Fruit fly (Drosophila melanogaster) whole organism, embryonic: ENCODE results near the gene CG8312.

ENCODE experiments used
- Bgb ChIP-seq: fragments of 200-800 bp; sonication (Bioruptor generic); IDR thresholded peaks from 2 replicates; pipeline ENCODE4 v1.3.6; 2022; ENCODE audit warnings: missing biosample characterization, missing genetic modification characterization; ENCODE audit not compliant: partially characterized antibody
- CG10462 ChIP-seq: fragments of 200-800 bp; sonication (Bioruptor generic); optimal IDR thresholded peaks from 2 replicates; lab custom pipeline; 2016; ENCODE audit warnings: missing biosample characterization, missing genetic modification characterization
- CG10979 ChIP-seq: fragments of 200-800 bp; sonication (Bioruptor generic); optimal IDR thresholded peaks from 2 replicates; lab custom pipeline; 2018; ENCODE audit warnings: missing biosample characterization, mild to moderate bottlenecking, missing genetic modification characterization, moderate library complexity
- CG11398 ChIP-seq: fragments of 200-800 bp; sonication (Bioruptor generic); optimal IDR thresholded peaks from 2 replicates; lab custom pipeline; 2016; ENCODE audit warnings: missing biosample characterization, missing genetic modification characterization
- CG12155 ChIP-seq: fragments of 200-800 bp; sonication (Bioruptor generic); optimal IDR thresholded peaks from 3 replicates; lab custom pipeline; 2016; ENCODE audit warnings: missing biosample characterization, missing genetic modification characterization
- CG12219 ChIP-seq: fragments of 200-800 bp; sonication (Bioruptor generic); optimal IDR thresholded peaks from 3 replicates; lab custom pipeline; 2018; ENCODE audit warnings: missing biosample characterization, mild to moderate bottlenecking, missing genetic modification characterization
- CG13775 ChIP-seq: fragments of 200-800 bp; sonication (Bioruptor generic); optimal IDR thresholded peaks from 3 replicates; lab custom pipeline; 2017; ENCODE audit warnings: missing biosample characterization, mild to moderate bottlenecking, missing genetic modification characterization
- CG15696 ChIP-seq: fragments of 200-800 bp; sonication (Bioruptor generic); optimal IDR thresholded peaks from 2 replicates; lab custom pipeline; 2019; ENCODE audit warnings: missing biosample characterization, mild to moderate bottlenecking, missing genetic modification characterization, moderate library complexity
- CG16779 ChIP-seq: fragments of 200-800 bp; sonication (Bioruptor generic); IDR thresholded peaks from 2 replicates; pipeline ENCODE4 v1.3.6; 2022; ENCODE audit warnings: missing biosample characterization, missing genetic modification characterization
- CG17912 ChIP-seq: fragments of 200-800 bp; sonication (Bioruptor generic); optimal IDR thresholded peaks from 2 replicates; lab custom pipeline; 2018; ENCODE audit warnings: missing biosample characterization, mild to moderate bottlenecking, missing genetic modification characterization
- CG1832 ChIP-seq: fragments of 200-800 bp; sonication (Bioruptor generic); optimal IDR thresholded peaks from 2 replicates; lab custom pipeline; 2017; ENCODE audit warnings: missing biosample characterization, mild to moderate bottlenecking, missing genetic modification characterization, inconsistent platforms
- CG18476 ChIP-seq: fragments of 200-800 bp; sonication (Bioruptor generic); optimal IDR thresholded peaks from 2 replicates; lab custom pipeline; 2016; ENCODE audit warnings: missing biosample characterization, mild to moderate bottlenecking, missing genetic modification characterization
- CG34376 ChIP-seq: fragments of 200-800 bp; sonication (Bioruptor generic); optimal IDR thresholded peaks from 2 replicates; lab custom pipeline; 2018; ENCODE audit warnings: missing biosample characterization, mild to moderate bottlenecking, missing genetic modification characterization
- CG4404 ChIP-seq: fragments of 200-800 bp; sonication (Bioruptor generic); IDR thresholded peaks from 2 replicates; pipeline ENCODE4 v1.3.6; 2022; ENCODE audit warnings: missing biosample characterization, missing genetic modification characterization
- CG4707 ChIP-seq: fragments of 200-800 bp; sonication (Bioruptor generic); optimal IDR thresholded peaks from 2 replicates; lab custom pipeline; 2018; ENCODE audit warnings: missing biosample characterization, mild to moderate bottlenecking, missing genetic modification characterization, moderate library complexity
- CG4730 ChIP-seq: fragments of 200-800 bp; sonication (Bioruptor generic); IDR thresholded peaks from 2 replicates; pipeline ENCODE4 v1.3.6; 2022; ENCODE audit warnings: missing biosample characterization, missing genetic modification characterization
- CG6689 ChIP-seq: fragments of 200-800 bp; sonication (Bioruptor generic); IDR thresholded peaks from 2 replicates; pipeline ENCODE4 v1.3.6; 2022; ENCODE audit warnings: missing biosample characterization, missing genetic modification characterization
- CG7357 ChIP-seq: fragments of 200-800 bp; sonication (Bioruptor generic); IDR thresholded peaks from 3 replicates; pipeline ENCODE4 v1.3.6; 2022; ENCODE audit warnings: missing biosample characterization, missing genetic modification characterization
- CG7928 ChIP-seq: fragments of 200-800 bp; sonication (Bioruptor generic); optimal IDR thresholded peaks from 2 replicates; lab custom pipeline; 2017; ENCODE audit warnings: missing biosample characterization, mild to moderate bottlenecking, missing genetic modification characterization
- CG8281 ChIP-seq: fragments of 200-800 bp; sonication (Bioruptor generic); optimal IDR thresholded peaks from 2 replicates; lab custom pipeline; 2018; ENCODE audit warnings: missing biosample characterization, mild to moderate bottlenecking, missing genetic modification characterization, moderate library complexity
- CG9727 ChIP-seq: fragments of 200-800 bp; sonication (Bioruptor generic); optimal IDR thresholded peaks from 3 replicates; lab custom pipeline; 2017; ENCODE audit warnings: missing biosample characterization, mild to moderate bottlenecking, missing genetic modification characterization
- Dll ChIP-seq: fragments of 200-800 bp; sonication (Bioruptor generic); IDR thresholded peaks from 4 replicates; pipeline ENCODE4 v1.3.6; 2022; ENCODE audit warnings: missing biosample characterization, missing genetic modification characterization; ENCODE audit not compliant: partially characterized antibody
- Dref ChIP-seq: fragments of 200-800 bp; sonication (Bioruptor generic); IDR thresholded peaks from 2 replicates; pipeline ENCODE4 v1.3.6; 2022; ENCODE audit warnings: missing biosample characterization, missing genetic modification characterization
- Fer1 ChIP-seq: fragments of 200-800 bp; sonication (Bioruptor generic); optimal IDR thresholded peaks from 2 replicates; lab custom pipeline; 2017; ENCODE audit warnings: missing biosample characterization, mild to moderate bottlenecking, missing genetic modification characterization
- Hr39 ChIP-seq: fragments of >200 bp; optimal IDR thresholded peaks from 2 replicates; lab custom pipeline; 2017
- NC2α ChIP-seq: fragments of 200-800 bp; sonication (Bioruptor generic); optimal IDR thresholded peaks from 2 replicates; lab custom pipeline; 2016; ENCODE audit warnings: missing biosample characterization, missing genetic modification characterization
- NC2β ChIP-seq: fragments of 200-800 bp; sonication (Bioruptor generic); optimal IDR thresholded peaks from 2 replicates; lab custom pipeline; 2016; ENCODE audit warnings: missing biosample characterization, missing genetic modification characterization
- NfI ChIP-seq: fragments of 200-800 bp; sonication (Bioruptor generic); optimal IDR thresholded peaks from 3 replicates; lab custom pipeline; 2018; ENCODE audit warnings: missing biosample characterization, mild to moderate bottlenecking, missing genetic modification characterization, moderate library complexity
- Side ChIP-seq: fragments of 200-800 bp; sonication (Bioruptor generic); optimal IDR thresholded peaks from 2 replicates; lab custom pipeline; 2016; ENCODE audit warnings: missing biosample characterization, missing genetic modification characterization
- Spps ChIP-seq: fragments of 200-800 bp; sonication (Bioruptor generic); optimal IDR thresholded peaks from 2 replicates; lab custom pipeline; 2018; ENCODE audit warnings: missing biosample characterization, mild to moderate bottlenecking, missing genetic modification characterization
- Xrp1 ChIP-seq: fragments of 200-800 bp; sonication (Bioruptor generic); IDR thresholded peaks from 2 replicates; pipeline ENCODE4 v1.3.6; 2022; ENCODE audit warnings: missing biosample characterization, missing genetic modification characterization
- ab ChIP-seq: fragments of 200-800 bp; sonication (Bioruptor generic); optimal IDR thresholded peaks from 2 replicates; lab custom pipeline; 2016; ENCODE audit warnings: missing biosample characterization, missing genetic modification characterization
- cad ChIP-seq: fragments of >200 bp; optimal IDR thresholded peaks from 2 replicates; lab custom pipeline; 2017; ENCODE audit warnings: missing biosample characterization, missing genetic modification characterization
- chif ChIP-seq, 2 experiments: fragments of 200-800 bp; sonication (Bioruptor generic); optimal IDR thresholded peaks; 3 replicates each; lab custom pipeline; 2016; ENCODE audit warnings: missing biosample characterization in 2 of 2, missing genetic modification characterization in 2 of 2
- cwo ChIP-seq: fragments of 200-800 bp; sonication (Bioruptor generic); optimal IDR thresholded peaks from 3 replicates; lab custom pipeline; 2017; ENCODE audit warnings: missing biosample characterization, missing genetic modification characterization, mild to moderate bottlenecking, moderate library complexity, missing genetic modification reagents
- en ChIP-seq: fragments of 200-800 bp; sonication (Bioruptor generic); optimal IDR thresholded peaks from 2 replicates; lab custom pipeline; 2016; ENCODE audit warnings: missing biosample characterization, missing genetic modification characterization
- gce ChIP-seq: fragments of 200-800 bp; sonication (Bioruptor generic); IDR thresholded peaks from 3 replicates; pipeline ENCODE4 v1.3.6; 2022; ENCODE audit warnings: missing biosample characterization, missing genetic modification characterization
- gfzf ChIP-seq: fragments of 200-800 bp; sonication (Bioruptor generic); optimal IDR thresholded peaks from 2 replicates; lab custom pipeline; 2016; ENCODE audit warnings: missing biosample characterization, mild to moderate bottlenecking, missing genetic modification characterization, moderate library complexity
- grau ChIP-seq: fragments of 200-800 bp; optimal IDR thresholded peaks from 3 replicates; lab custom pipeline; 2019; ENCODE audit warnings: missing biosample characterization, mild to moderate bottlenecking, missing genetic modification characterization, moderate library complexity
- gro ChIP-seq: fragments of 200-800 bp; sonication (Bioruptor generic); optimal IDR thresholded peaks from 2 replicates; lab custom pipeline; 2016; ENCODE audit warnings: missing biosample characterization, missing genetic modification characterization
- ham ChIP-seq: fragments of 200-800 bp; sonication (Bioruptor generic); IDR thresholded peaks from 2 replicates; pipeline ENCODE4 v1.3.6; 2022; ENCODE audit warnings: missing biosample characterization, missing genetic modification characterization
- knrl ChIP-seq: fragments of 200-800 bp; sonication (Bioruptor generic); IDR thresholded peaks from 3 replicates; pipeline ENCODE4 v1.3.6; 2022; ENCODE audit warnings: missing biosample characterization, missing genetic modification characterization; ENCODE audit not compliant: partially characterized antibody
- lola ChIP-seq, 3 experiments: fragments of >200 bp in 2 of 3; fragments of 200-800 bp in 1 of 3; sonication (Bioruptor generic) in 1 of 3; optimal IDR thresholded peaks; 2 replicates each; lab custom pipeline; 2017 to 2019; ENCODE audit warnings: missing biosample characterization in 3 of 3, missing genetic modification characterization in 3 of 3, mild to moderate bottlenecking in 1 of 3, moderate library complexity in 1 of 3
- seq ChIP-seq: fragments of 200-800 bp; sonication (Bioruptor generic); IDR thresholded peaks from 2 replicates; pipeline ENCODE4 v1.3.6; 2022; ENCODE audit warnings: missing biosample characterization, missing genetic modification characterization
- sr ChIP-seq: fragments of 200-800 bp; sonication (Bioruptor generic); IDR thresholded peaks from 3 replicates; pipeline ENCODE4 v1.3.6; 2022; ENCODE audit warnings: missing biosample characterization, missing genetic modification characterization
- sug ChIP-seq: fragments of 200-800 bp; optimal IDR thresholded peaks from 2 replicates; lab custom pipeline; 2019; ENCODE audit warnings: missing biosample characterization, mild to moderate bottlenecking, missing genetic modification characterization, moderate library complexity
- twi ChIP-seq: fragments of 200-800 bp; optimal IDR thresholded peaks from 2 replicates; lab custom pipeline; 2019; ENCODE audit warnings: missing biosample characterization, mild to moderate bottlenecking, missing genetic modification characterization, moderate library complexity
- vnd ChIP-seq: fragments of 200-800 bp; sonication (Bioruptor generic); IDR thresholded peaks from 3 replicates; pipeline ENCODE4 v1.3.6; 2022; ENCODE audit warnings: missing biosample characterization, missing genetic modification characterization; ENCODE audit not compliant: partially characterized antibody
- zen ChIP-seq: fragments of 200-800 bp; sonication (Bioruptor generic); optimal IDR thresholded peaks from 3 replicates; lab custom pipeline; 2018; ENCODE audit warnings: missing biosample characterization, mild to moderate bottlenecking, missing genetic modification characterization, moderate library complexity

CG8312 gene

DNA sequence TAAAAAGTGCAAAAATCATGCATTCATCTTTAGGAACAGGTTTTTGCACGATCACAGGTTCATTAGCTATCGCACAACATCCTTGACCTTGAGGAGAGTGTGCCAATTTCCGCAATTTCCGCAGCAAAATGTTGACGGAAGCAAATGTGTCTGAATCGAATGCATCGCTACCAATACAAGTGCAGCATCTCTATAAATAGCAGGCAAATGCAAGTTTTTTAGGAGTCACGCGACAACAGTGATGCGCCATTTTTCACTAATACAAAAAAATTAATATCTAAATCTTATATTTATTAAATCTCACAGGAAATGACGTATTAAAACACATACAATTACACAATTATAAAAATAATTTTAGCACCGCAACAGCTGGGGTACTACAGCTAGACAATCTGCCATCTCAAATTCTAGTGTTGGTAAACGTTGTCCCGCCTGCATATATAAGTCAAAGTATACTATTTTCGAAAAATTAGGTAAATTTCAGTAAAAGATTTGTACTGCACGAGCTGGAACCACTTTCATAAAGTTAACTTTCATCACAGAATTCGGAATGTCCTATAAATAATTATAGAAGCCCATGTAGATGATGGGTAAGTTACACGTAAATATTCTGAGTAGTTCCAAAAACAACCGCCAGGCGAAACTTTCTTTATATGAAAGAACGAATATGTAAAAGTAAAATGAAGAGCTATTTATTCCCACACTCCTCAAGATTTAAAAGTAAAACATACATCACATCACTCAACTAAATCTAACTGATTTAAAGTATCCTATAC lies 17.1 kb upstream of the CG8312 start, which contains the start of gene CG9399 (continued):
- TF ChIP-seq cad (no peak), CG9727 (peak; percentile 96), Bgb (GFP tag; lab: Robert Waterston, UW) (peak; percentile 65; the same call in 1 of the 2 replicates), CG11398 (GFP tag; lab: Kevin White, UChicago) (peak; percentile 74), cwo (GFP tag; lab: Kevin White, UChicago) (peak; percentile 92), vnd (GFP tag; lab: Robert Waterston, UW) (peak; percentile 51), CG6689 (GFP tag; lab: Robert Waterston, UW) (peak; percentile 98), CG15696 (tag; lab: Kevin White, UChicago) (peak; percentile 92), CG16779 (GFP tag; lab: Robert Waterston, UW) (peak; percentile 89), en (peak; percentile 69), CG12219 (GFP tag; lab: Kevin White, UChicago) (peak; percentile 90), CG7357 (GFP tag; lab: Robert Waterston, UW) (peak; percentile 92), CG17912 (peak; percentile 87), lola (GFP tag; optimal IDR thresholded peaks at IDR 0.05; lab: Kevin White, UChicago) (peak in 1 of 3 experiments; percentile 98), CG10462 (peak; percentile 98), CG1832 (no peak), CG12155 (GFP tag; lab: Kevin White, UChicago) (peak; percentile 95), CG13775 (GFP tag; lab: Kevin White, UChicago) (peak; percentile 98), sr (GFP tag; lab: Robert Waterston, UW) (peak; percentile 92; the same call in 2 of the 3 replicates), gro (peak; percentile 89), ab (GFP tag; lab: Kevin White, UChicago) (peak; percentile 92), CG4404 (GFP tag; lab: Robert Waterston, UW) (peak; percentile 97), Hr39 (lab: Kevin White, UChicago) (no peak), twi (peak; percentile 92), chif (GFP tag; optimal IDR thresholded peaks at IDR 0.05; lab: Kevin White, UChicago) (peak; percentile 94 to 96), Dll (GFP tag; lab: Robert Waterston, UW) (peak; percentile 35; the same call in 1 of the 4 replicates), CG4730 (GFP tag; lab: Robert Waterston, UW) (peak; percentile 97), CG10979 (peak; percentile 95), grau (tag; lab: Kevin White, UChicago) (peak; percentile 95), NC2α (GFP tag; lab: Kevin White, UChicago) (peak; percentile 81), CG18476 (GFP tag; lab: Kevin White, UChicago) (peak; percentile 95), gce (peak; percentile 97), seq (GFP tag; lab: Robert Waterston, UW) (peak; percentile 96), NfI (GFP tag; lab: Kevin White, UChicago) (peak; percentile 97), CG4707 (GFP tag; lab: Kevin White, UChicago) (peak; percentile 86), ham (GFP tag; lab: Robert Waterston, UW) (peak; percentile 88), gfzf (GFP tag; lab: Kevin White, UChicago) (peak; percentile 30), Spps (tag; lab: Kevin White, UChicago) (peak; percentile 94), CG8281 (peak; percentile 84), Fer1 (GFP tag; lab: Kevin White, UChicago) (peak; percentile 94), zen (tag; lab: Kevin White, UChicago) (peak; percentile 95), CG34376 (GFP tag; lab: Kevin White, UChicago) (peak; percentile 64), knrl (peak; percentile 62), Xrp1 (peak; percentile 99), Side (peak; percentile 82), sug (peak; percentile 93), CG7928 (peak; percentile 72), Dref (GFP tag; lab: Robert Waterston, UW) (peak; percentile 43; the same call in 1 of the 2 replicates), NC2β (peak; percentile 88)
